Fruit fly (Drosophila melanogaster): ENCODE data around the gene CG6454.
A peak's percentile ranks its signal among the peaks of the same experiment; 100 is the strongest.

CG6454 gene

dm6 chr3R:24348420-24349190 is at the start of gene CG6454, which contains the start of gene CG5746 (continued):
- TF ChIP-seq CG8089 (GFP tag; optimal IDR thresholded peaks at IDR 0.05) (peak; percentile 21), oc (tag; optimal IDR thresholded peaks at IDR 0.05) (no peak), Rx (GFP tag; IDR thresholded peaks at IDR 0.05) (peak; percentile 31; the same call in 1 of the 2 replicates), Dbx (GFP tag; IDR thresholded peaks at IDR 0.05) (0 out of 3 replicates have a peak, but pooled peaks have one; percentile 48), CG10959 (GFP tag; IDR thresholded peaks at IDR 0.05) (no peak), HLH3B (GFP tag; IDR thresholded peaks at IDR 0.05) (peak; percentile 51; the same call in 1 of the 2 replicates), Antp (GFP tag; optimal IDR thresholded peaks at IDR 0.05) (peak; percentile 11), Ets65A (GFP tag) (peak; percentile 69), CG12104 (GFP tag; optimal IDR thresholded peaks at IDR 0.05) (peak; percentile 46), CG9215 (GFP tag; IDR thresholded peaks at IDR 0.05) (peak; percentile 54), Tbp (GFP tag; optimal IDR thresholded peaks at IDR 0.05) (peak; percentile 59), jing (GFP tag; optimal IDR thresholded peaks at IDR 0.05) (peak; percentile 6), Meics (GFP tag; optimal IDR thresholded peaks at IDR 0.05) (no peak), CG4360 (GFP tag; IDR thresholded peaks at IDR 0.05) (peak; percentile 79), chinmo (GFP tag; IDR thresholded peaks at IDR 0.05; ENCODE audit: partially characterized antibody) (no peak), sim (GFP tag; IDR thresholded peaks at IDR 0.05) (no peak), CG11247 (GFP tag; IDR thresholded peaks at IDR 0.05) (peak; percentile 42), Bdp1 (GFP tag; optimal IDR thresholded peaks at IDR 0.05) (peak; percentile 5), mam (GFP tag; optimal IDR thresholded peaks at IDR 0.05) (peak; percentile 68), hkb (optimal IDR thresholded peaks at IDR 0.05) (no peak), hkb (GFP tag; IDR thresholded peaks at IDR 0.05) (peak; percentile 25; the same call in 1 of the 2 replicates), fd3F (GFP tag; optimal IDR thresholded peaks at IDR 0.05) (peak; percentile 39), psq (GFP tag; optimal IDR thresholded peaks at IDR 0.05) (peak; percentile 23), Six4 (GFP tag; optimal IDR thresholded peaks at IDR 0.05) (peak; percentile 33), HLH54F (GFP tag; optimal IDR thresholded peaks at IDR 0.05) (peak; percentile 72)

DNA sequence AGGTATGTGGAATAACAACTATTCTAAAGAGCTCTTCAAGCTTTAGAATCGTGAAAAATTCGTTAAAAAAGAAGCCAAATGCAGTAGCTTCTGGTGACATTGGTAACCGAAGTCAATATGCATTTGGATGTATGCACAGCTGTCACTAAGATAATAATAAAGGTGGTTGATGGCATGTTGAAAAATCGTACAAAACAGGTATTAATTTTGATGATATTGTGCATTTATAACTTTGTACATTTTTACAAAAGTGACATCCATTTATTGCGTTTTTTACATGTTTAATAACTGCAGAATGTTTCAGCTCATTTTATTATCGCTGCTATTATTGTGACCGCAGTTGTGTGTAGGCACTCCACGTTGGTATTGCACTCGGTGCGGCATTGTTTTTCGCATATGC is 47.5 kb upstream of the CG6454 start:
- TF ChIP-seq Drgx (GFP tag; IDR thresholded peaks at IDR 0.05) (peak; percentile 46; the same call in 1 of the 2 replicates), CG10979 (tag; optimal IDR thresholded peaks at IDR 0.05) (no peak), CG5953 (GFP tag; IDR thresholded peaks at IDR 0.05) (0 out of 2 replicates have a peak, but pooled peaks have one; percentile 45), CG12942 (GFP tag; optimal IDR thresholded peaks at IDR 0.05) (no peak), ci (GFP tag; IDR thresholded peaks at IDR 0.05) (no peak), Awh (GFP tag; IDR thresholded peaks at IDR 0.05) (peak; percentile 67; the same call in 1 of the 2 replicates), CG11696 (GFP tag; IDR thresholded peaks at IDR 0.05) (peak; percentile 66), CG3407 (GFP tag; optimal IDR thresholded peaks at IDR 0.05) (peak; percentile 30), dpn (GFP tag; optimal IDR thresholded peaks at IDR 0.05) (no peak), CG8281 (tag; optimal IDR thresholded peaks at IDR 0.05) (no peak), PHDP (tag; optimal IDR thresholded peaks at IDR 0.05) (no peak), Lim3 (GFP tag; IDR thresholded peaks at IDR 0.05) (no peak), ase (GFP tag; IDR thresholded peaks at IDR 0.05) (no peak), gsb (GFP tag; IDR thresholded peaks at IDR 0.05) (no peak), CG14014 (GFP tag; IDR thresholded peaks at IDR 0.05) (peak; percentile 10; the same call in 1 of the 2 replicates), unpg (GFP tag; optimal IDR thresholded peaks at IDR 0.05) (peak; percentile 5), p53 (GFP tag; optimal IDR thresholded peaks at IDR 0.05) (no peak), sens (GFP tag) (peak; percentile 87), bsh (GFP tag; optimal IDR thresholded peaks at IDR 0.05) (peak in 1 of 2 experiments; percentile 43), gsb-n (tag; optimal IDR thresholded peaks at IDR 0.05) (peak; percentile 8), fd64A (GFP tag; optimal IDR thresholded peaks at IDR 0.05) (peak; percentile 27), CG14667 (GFP tag; IDR thresholded peaks at IDR 0.05) (no peak), CG4360 (GFP tag; IDR thresholded peaks at IDR 0.05) (0 out of 2 replicates have a peak, but pooled peaks have one; percentile 30), CG4424 (GFP tag; optimal IDR thresholded peaks at IDR 0.05) (peak; percentile 2), gem (tag; optimal IDR thresholded peaks at IDR 0.05) (peak; percentile 4), CG2202 (tag; optimal IDR thresholded peaks at IDR 0.05) (peak; percentile 5), Ets65A (GFP tag) (no peak), CG6272 (GFP tag; IDR thresholded peaks at IDR 0.05) (no peak)
